Worm (Caenorhabditis elegans): ENCODE results near the gene glb-20.

DNA sequence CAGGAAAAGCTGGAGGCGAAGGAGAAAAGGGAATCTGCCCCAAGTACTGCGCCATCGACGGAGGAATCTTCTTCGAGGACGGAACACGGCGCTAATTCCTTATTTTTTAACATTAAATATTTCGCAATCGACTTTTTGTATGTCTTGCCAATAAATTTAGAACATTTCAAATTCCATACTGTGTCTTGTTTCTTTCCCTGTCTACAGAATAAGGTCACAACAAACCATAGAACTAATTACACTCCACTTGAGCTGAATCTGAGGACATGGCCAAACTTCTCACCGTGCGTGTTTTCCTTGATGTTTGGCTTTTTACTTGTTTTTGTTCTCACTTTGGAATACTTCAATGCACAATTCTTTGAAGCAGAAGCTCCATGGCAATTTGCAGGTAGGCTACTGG, 36.4 kb upstream of the glb-20 start, which contains the start of gene F54B11.4:
- TF ChIP-seq F13C5.2 (tag; optimal IDR thresholded peaks at IDR 0.05) (no peak), tbx-37 (GFP tag; conservative IDR thresholded peaks at IDR 0.05) (no peak), B0310.2 (tag; optimal IDR thresholded peaks at IDR 0.05) (no peak), tra-4 (tag; optimal IDR thresholded peaks at IDR 0.05) (no peak), hnd-1 (tag; optimal IDR thresholded peaks at IDR 0.05) (no peak), ama-1 (optimal IDR thresholded peaks at IDR 0.05) (no peak), ceh-13 (GFP tag; optimal IDR thresholded peaks at IDR 0.05) (no peak), flt-1 (GFP tag; IDR thresholded peaks at IDR 0.05) (no peak), aly-1 (tag; optimal IDR thresholded peaks at IDR 0.05) (no peak), ets-7 (tag; optimal IDR thresholded peaks at IDR 0.05) (no peak)
